Fruit fly (Drosophila melanogaster) whole organism, pupa: ENCODE measurements around the gene CG42512.

Experiments used
- CG13204 ChIP-seq: fragments of 200-800 bp; sonication (Bioruptor generic); optimal IDR thresholded peaks from 2 replicates; lab custom pipeline; 2018; ENCODE audit warnings: missing biosample characterization, mild to moderate bottlenecking, missing genetic modification characterization, moderate library complexity
- CG14655 ChIP-seq: fragments of 200-800 bp; sonication (Bioruptor generic); optimal IDR thresholded peaks from 3 replicates; lab custom pipeline; 2017; ENCODE audit warnings: mild to moderate bottlenecking, missing biosample characterization, missing genetic modification reagents, missing genetic modification characterization
- CG15710 ChIP-seq: fragments of 200-800 bp; sonication (Bioruptor generic); optimal IDR thresholded peaks from 2 replicates; lab custom pipeline; 2018; ENCODE audit warnings: missing biosample characterization, mild to moderate bottlenecking, missing genetic modification characterization, moderate library complexity
- CG17806 ChIP-seq: fragments of 200-800 bp; sonication (Bioruptor generic); optimal IDR thresholded peaks from 2 replicates; lab custom pipeline; 2018; ENCODE audit warnings: missing biosample characterization, mild to moderate bottlenecking, missing genetic modification characterization, moderate library complexity
- CG32121 ChIP-seq: fragments of 200-800 bp; sonication (Bioruptor generic); IDR thresholded peaks from 2 replicates; pipeline ENCODE4 v1.3.6; 2022; ENCODE audit warnings: missing biosample characterization, missing genetic modification characterization
- CG4496 ChIP-seq: fragments of 200-800 bp; sonication (Bioruptor generic); IDR thresholded peaks from 3 replicates; pipeline ENCODE4 v1.3.6; 2022; ENCODE audit warnings: missing biosample characterization, missing genetic modification characterization
- CG8159 ChIP-seq: fragments of 200-800 bp; sonication (Bioruptor generic); optimal IDR thresholded peaks from 3 replicates; lab custom pipeline; 2018; ENCODE audit warnings: missing biosample characterization, mild to moderate bottlenecking, missing genetic modification characterization, moderate library complexity
- EcR ChIP-seq: fragments of 200-800 bp; sonication (Bioruptor generic); optimal IDR thresholded peaks from 3 replicates; lab custom pipeline; 2019; ENCODE audit warnings: missing biosample characterization, missing genetic modification characterization, mild to moderate bottlenecking, moderate library complexity, missing genetic modification reagents
- Ets98B ChIP-seq: fragments of 200-800 bp; sonication (Bioruptor generic); IDR thresholded peaks from 2 replicates; pipeline ENCODE4 v1.3.6; 2022; ENCODE audit warnings: missing biosample characterization, missing genetic modification characterization
- Pif1A ChIP-seq: fragments of 200-800 bp; sonication (Bioruptor generic); optimal IDR thresholded peaks from 3 replicates; lab custom pipeline; 2016; ENCODE audit warnings: missing biosample characterization, missing genetic modification characterization
- Snoo ChIP-seq: fragments of 200-800 bp; sonication (Bioruptor generic); optimal IDR thresholded peaks from 3 replicates; lab custom pipeline; 2017; ENCODE audit warnings: missing biosample characterization, mild to moderate bottlenecking, missing genetic modification characterization, inconsistent platforms

dm6 chrX:16693805-16694387 is 42.7 kb downstream of the CG42512 start:
- TF ChIP-seq Ets98B (no peak), CG15710 (no peak), CG17806 (tag; lab: Kevin White, UChicago) (no peak), Snoo (tag; lab: Kevin White, UChicago) (no peak), CG8159 (tag; lab: Kevin White, UChicago) (no peak), CG13204 (GFP tag; lab: Kevin White, UChicago) (peak; percentile 55), CG14655 (GFP tag; lab: Kevin White, UChicago) (no peak), Pif1A (GFP tag; lab: Kevin White, UChicago) (no peak), CG4496 (0 out of 3 replicates have a peak, but pooled peaks have one; percentile 25), CG32121 (GFP tag; lab: Robert Waterston, UW) (no peak), EcR (no peak)
